Worm (Caenorhabditis elegans): ENCODE data around the gene phat-7.

- TF ChIP-seq ama-1 (optimal IDR thresholded peaks at IDR 0.05) (no peak), ceh-13 (GFP tag; optimal IDR thresholded peaks at IDR 0.05) (no peak), sea-1 (GFP tag; conservative IDR thresholded peaks at IDR 0.05) (no peak), aly-1 (tag; optimal IDR thresholded peaks at IDR 0.05) (no peak), tbx-37 (GFP tag; conservative IDR thresholded peaks at IDR 0.05) (no peak), F13C5.2 (tag; optimal IDR thresholded peaks at IDR 0.05) (no peak), flt-1 (GFP tag; IDR thresholded peaks at IDR 0.05) (no peak), B0310.2 (tag; optimal IDR thresholded peaks at IDR 0.05) (no peak)
Observed at ce11 chrV:4073455-4073854, 27.2 kb downstream of the phat-7 start, which contains the start of gene otpl-2.
